Fruit fly (Drosophila melanogaster) whole organism, pupa: ENCODE measurements around the gene Pdp1.

Source experiments
- CG10348 ChIP-seq: fragments of 200-800 bp; sonication (Bioruptor generic); IDR thresholded peaks from 2 replicates; pipeline ENCODE4 v1.3.6; 2022; ENCODE audit warnings: missing biosample characterization, missing genetic modification characterization
- CG12605 ChIP-seq: fragments of 200-800 bp; sonication (Bioruptor generic); IDR thresholded peaks from 2 replicates; pipeline ENCODE4 v1.3.6; 2022; ENCODE audit warnings: missing biosample characterization, missing genetic modification characterization
- CG13204 ChIP-seq: fragments of 200-800 bp; sonication (Bioruptor generic); optimal IDR thresholded peaks from 2 replicates; lab custom pipeline; 2018; ENCODE audit warnings: missing biosample characterization, mild to moderate bottlenecking, missing genetic modification characterization, moderate library complexity
- CG14655 ChIP-seq: fragments of 200-800 bp; sonication (Bioruptor generic); optimal IDR thresholded peaks from 3 replicates; lab custom pipeline; 2017; ENCODE audit warnings: mild to moderate bottlenecking, missing biosample characterization, missing genetic modification reagents, missing genetic modification characterization
- CG15710 ChIP-seq: fragments of 200-800 bp; sonication (Bioruptor generic); optimal IDR thresholded peaks from 2 replicates; lab custom pipeline; 2018; ENCODE audit warnings: missing biosample characterization, mild to moderate bottlenecking, missing genetic modification characterization, moderate library complexity
- CG17806 ChIP-seq: fragments of 200-800 bp; sonication (Bioruptor generic); optimal IDR thresholded peaks from 2 replicates; lab custom pipeline; 2018; ENCODE audit warnings: missing biosample characterization, mild to moderate bottlenecking, missing genetic modification characterization, moderate library complexity
- CG32121 ChIP-seq: fragments of 200-800 bp; sonication (Bioruptor generic); IDR thresholded peaks from 2 replicates; pipeline ENCODE4 v1.3.6; 2022; ENCODE audit warnings: missing biosample characterization, missing genetic modification characterization
- CG34367 ChIP-seq: fragments of 200-800 bp; sonication (Bioruptor generic); optimal IDR thresholded peaks from 2 replicates; lab custom pipeline; 2018; ENCODE audit warnings: missing biosample characterization, mild to moderate bottlenecking, missing genetic modification characterization
- CG4496 ChIP-seq: fragments of 200-800 bp; sonication (Bioruptor generic); IDR thresholded peaks from 3 replicates; pipeline ENCODE4 v1.3.6; 2022; ENCODE audit warnings: missing biosample characterization, missing genetic modification characterization
- CG8159 ChIP-seq: fragments of 200-800 bp; sonication (Bioruptor generic); optimal IDR thresholded peaks from 3 replicates; lab custom pipeline; 2018; ENCODE audit warnings: missing biosample characterization, mild to moderate bottlenecking, missing genetic modification characterization, moderate library complexity
- CG8301 ChIP-seq: fragments of 200-800 bp; sonication (Bioruptor generic); optimal IDR thresholded peaks from 2 replicates; lab custom pipeline; 2018; ENCODE audit warnings: missing biosample characterization, mild to moderate bottlenecking, missing genetic modification characterization
- CG9948 ChIP-seq: fragments of 200-800 bp; sonication (Bioruptor generic); optimal IDR thresholded peaks from 2 replicates; lab custom pipeline; 2018; ENCODE audit warnings: missing biosample characterization, mild to moderate bottlenecking, missing genetic modification characterization, moderate library complexity
- D1 ChIP-seq: fragments of 200-800 bp; sonication (Bioruptor generic); optimal IDR thresholded peaks from 2 replicates; lab custom pipeline; 2018; ENCODE audit warnings: missing biosample characterization, mild to moderate bottlenecking, missing genetic modification characterization, moderate library complexity
- EcR ChIP-seq: fragments of 200-800 bp; sonication (Bioruptor generic); optimal IDR thresholded peaks from 3 replicates; lab custom pipeline; 2019; ENCODE audit warnings: missing biosample characterization, missing genetic modification characterization, mild to moderate bottlenecking, moderate library complexity, missing genetic modification reagents
- Ets98B ChIP-seq: fragments of 200-800 bp; sonication (Bioruptor generic); IDR thresholded peaks from 2 replicates; pipeline ENCODE4 v1.3.6; 2022; ENCODE audit warnings: missing biosample characterization, missing genetic modification characterization
- Pif1A ChIP-seq: fragments of 200-800 bp; sonication (Bioruptor generic); optimal IDR thresholded peaks from 3 replicates; lab custom pipeline; 2016; ENCODE audit warnings: missing biosample characterization, missing genetic modification characterization
- Pif1B ChIP-seq: fragments of 200-800 bp; sonication (Bioruptor generic); optimal IDR thresholded peaks from 3 replicates; lab custom pipeline; 2016; ENCODE audit warnings: missing biosample characterization, missing genetic modification characterization
- Snoo ChIP-seq: fragments of 200-800 bp; sonication (Bioruptor generic); optimal IDR thresholded peaks from 3 replicates; lab custom pipeline; 2017; ENCODE audit warnings: missing biosample characterization, mild to moderate bottlenecking, missing genetic modification characterization, inconsistent platforms
- fd96Ca ChIP-seq: fragments of 200-800 bp; sonication (Bioruptor generic); IDR thresholded peaks from 3 replicates; pipeline ENCODE4 v1.3.6; 2022; ENCODE audit warnings: missing biosample characterization, missing genetic modification characterization
- gl ChIP-seq: fragments of 200-800 bp; sonication (Bioruptor generic); optimal IDR thresholded peaks from 2 replicates; lab custom pipeline; 2018; ENCODE audit warnings: missing biosample characterization, mild to moderate bottlenecking, missing genetic modification characterization
- rn ChIP-seq: fragments of 200-800 bp; sonication (Bioruptor generic); IDR thresholded peaks from 2 replicates; pipeline ENCODE4 v1.3.6; 2022; ENCODE audit warnings: missing biosample characterization, missing genetic modification characterization

The Pdp1 gene

dm6 chr3L:7782051-7782682 is 85.0 kb downstream of the Pdp1 start:
- TF ChIP-seq gl (tag; lab: Kevin White, UChicago) (no peak), CG8301 (tag; lab: Kevin White, UChicago) (no peak), Snoo (tag; lab: Kevin White, UChicago) (peak; percentile 9)

dm6 chr3L:7781353-7782050 is 85.7 kb downstream of the Pdp1 start:
- TF ChIP-seq CG12605 (GFP tag; lab: Robert Waterston, UW) = peak; percentile 74
- TF ChIP-seq Ets98B (GFP tag; lab: Robert Waterston, UW) = peak; percentile 34; the same call in 1 of the 2 replicates
- 0 out of 3 replicates have a peak, but pooled peaks have one; percentile 43 for TF ChIP-seq CG4496 (GFP tag; lab: Robert Waterston, UW)
- no peak for TF ChIP-seq Pif1B (GFP tag; lab: Kevin White, UChicago)

dm6 chr3L:7775365-7775905 is 91.7 kb downstream of the Pdp1 start, which contains the start of gene Clk:
Gene Clk, minus strand, starts transcription at chr3L:7775603.
- no peak for TF ChIP-seq Pif1A (GFP tag; lab: Kevin White, UChicago)
- TF ChIP-seq Pif1B (GFP tag; lab: Kevin White, UChicago) = no peak
- no peak for TF ChIP-seq CG8159
- TF ChIP-seq CG15710 (tag; lab: Kevin White, UChicago) = no peak
- TF ChIP-seq gl (tag; lab: Kevin White, UChicago) = no peak
- TF ChIP-seq fd96Ca (GFP tag; lab: Robert Waterston, UW) = no peak
- TF ChIP-seq CG12605 (GFP tag; lab: Robert Waterston, UW) = no peak
- no peak for TF ChIP-seq CG17806 (tag; lab: Kevin White, UChicago)
- no peak for TF ChIP-seq Ets98B (GFP tag; lab: Robert Waterston, UW)
- TF ChIP-seq D1 (tag; lab: Kevin White, UChicago) = no peak
- TF ChIP-seq CG13204 (GFP tag; lab: Kevin White, UChicago) = no peak
- no peak for TF ChIP-seq CG8301 (tag; lab: Kevin White, UChicago)
- no peak for TF ChIP-seq Snoo (tag; lab: Kevin White, UChicago)
- TF ChIP-seq rn (GFP tag; lab: Robert Waterston, UW) = no peak
- TF ChIP-seq, all 21 proteins: peak for 0

- TF ChIP-seq EcR (GFP tag; lab: Kevin White, UChicago) (no peak), CG13204 (GFP tag; lab: Kevin White, UChicago) (no peak), CG10348 (GFP tag; lab: Robert Waterston, UW) (no peak), fd96Ca (GFP tag; lab: Robert Waterston, UW) (no peak), CG8159 (no peak), gl (tag; lab: Kevin White, UChicago) (no peak), CG12605 (GFP tag; lab: Robert Waterston, UW) (no peak), Ets98B (GFP tag; lab: Robert Waterston, UW) (no peak), Pif1B (GFP tag; lab: Kevin White, UChicago) (no peak), CG34367 (no peak), D1 (tag; lab: Kevin White, UChicago) (no peak), CG15710 (tag; lab: Kevin White, UChicago) (no peak), CG32121 (GFP tag; lab: Robert Waterston, UW) (no peak), CG8301 (tag; lab: Kevin White, UChicago) (no peak), Pif1A (GFP tag; lab: Kevin White, UChicago) (no peak), CG9948 (tag; lab: Kevin White, UChicago) (no peak), CG4496 (GFP tag; lab: Robert Waterston, UW) (no peak), CG14655 (GFP tag; lab: Kevin White, UChicago) (no peak), Snoo (tag; lab: Kevin White, UChicago) (no peak), CG17806 (tag; lab: Kevin White, UChicago) (no peak)
Observed at dm6 chr3L:7774698-7775097, 92.5 kb downstream of the Pdp1 start.

dm6 chr3L:7773529-7773928 is 93.6 kb downstream of the Pdp1 start:
- TF ChIP-seq fd96Ca (GFP tag; lab: Robert Waterston, UW) (no peak), CG14655 (GFP tag; lab: Kevin White, UChicago) (no peak), CG34367 (no peak), Pif1A (GFP tag; lab: Kevin White, UChicago) (no peak), CG32121 (GFP tag; lab: Robert Waterston, UW) (no peak), gl (tag; lab: Kevin White, UChicago) (no peak), CG12605 (GFP tag; lab: Robert Waterston, UW) (no peak), CG4496 (GFP tag; lab: Robert Waterston, UW) (no peak), CG13204 (GFP tag; lab: Kevin White, UChicago) (no peak), CG8301 (tag; lab: Kevin White, UChicago) (no peak), CG10348 (GFP tag; lab: Robert Waterston, UW) (no peak), rn (GFP tag; lab: Robert Waterston, UW) (no peak), CG9948 (tag; lab: Kevin White, UChicago) (no peak), CG15710 (tag; lab: Kevin White, UChicago) (no peak), CG17806 (tag; lab: Kevin White, UChicago) (no peak), CG8159 (no peak), Ets98B (GFP tag; lab: Robert Waterston, UW) (no peak), Pif1B (GFP tag; lab: Kevin White, UChicago) (no peak), D1 (tag; lab: Kevin White, UChicago) (no peak), EcR (GFP tag; lab: Kevin White, UChicago) (no peak)
